Fruit fly (Drosophila melanogaster): Measurements from ENCODE around the gene Amt.
A peak's percentile ranks its signal among the peaks of the same experiment; 100 is the strongest.

The Amt gene

dm6 chr3R:15213362-15213989 lies 35.5 kb downstream of the Amt start, which contains the start of the genes CG6654 and CG4210 (continued):
- no peak for TF ChIP-seq unpg (GFP tag; optimal IDR thresholded peaks at IDR 0.05)
- TF ChIP-seq Ets97D (GFP tag; optimal IDR thresholded peaks at IDR 0.05): peak; percentile 44
- TF ChIP-seq wor (GFP tag; IDR thresholded peaks at IDR 0.05): no peak
- TF ChIP-seq ab (GFP tag; optimal IDR thresholded peaks at IDR 0.05): no peak
- peak; percentile 61 for TF ChIP-seq CG14710 (tag; optimal IDR thresholded peaks at IDR 0.05)
- TF ChIP-seq az2 (GFP tag; optimal IDR thresholded peaks at IDR 0.05): no peak
- no peak for TF ChIP-seq Atf6 (GFP tag; IDR thresholded peaks at IDR 0.05)
- TF ChIP-seq CG6272 (GFP tag; IDR thresholded peaks at IDR 0.05): no peak
- peak in 1 of 3 experiments; percentile 23 for TF ChIP-seq lola (GFP tag; optimal IDR thresholded peaks at IDR 0.05)
- TF ChIP-seq Gug (GFP tag; IDR thresholded peaks at IDR 0.05): no peak
- TF ChIP-seq CG17361 (GFP tag; IDR thresholded peaks at IDR 0.05): peak; percentile 33; the same call in 1 of the 3 replicates
- no peak for TF ChIP-seq crc (GFP tag; optimal IDR thresholded peaks at IDR 0.05)
- no peak for TF ChIP-seq bigmax (GFP tag; optimal IDR thresholded peaks at IDR 0.05)
- no peak for TF ChIP-seq disco-r (GFP tag; optimal IDR thresholded peaks at IDR 0.05)
- TF ChIP-seq Sry-β (GFP tag; optimal IDR thresholded peaks at IDR 0.05): peak; percentile 15
- TF ChIP-seq chm (GFP tag; IDR thresholded peaks at IDR 0.05): 0 out of 2 replicates have a peak, but pooled peaks have one; percentile 9
- peak; percentile 75 for TF ChIP-seq Doc3 (GFP tag; IDR thresholded peaks at IDR 0.05; ENCODE audit: partially characterized antibody)
- TF ChIP-seq slou (GFP tag; optimal IDR thresholded peaks at IDR 0.05): no peak
- no peak for TF ChIP-seq CG10565 (GFP tag; optimal IDR thresholded peaks at IDR 0.05)
- peak; percentile 44 for TF ChIP-seq Nf-YC (tag; optimal IDR thresholded peaks at IDR 0.05)
- no peak for TF ChIP-seq CG11093 (GFP tag; IDR thresholded peaks at IDR 0.05)
- TF ChIP-seq oc (tag; optimal IDR thresholded peaks at IDR 0.05): no peak
- no peak for TF ChIP-seq CG4707 (GFP tag; optimal IDR thresholded peaks at IDR 0.05)
- peak; percentile 66 for TF ChIP-seq MESR4 (GFP tag; optimal IDR thresholded peaks at IDR 0.05)
- TF ChIP-seq dati (GFP tag; IDR thresholded peaks at IDR 0.05): no peak
- no peak for TF ChIP-seq NC2β (GFP tag; optimal IDR thresholded peaks at IDR 0.05)
- no peak for TF ChIP-seq CG16863 (GFP tag; optimal IDR thresholded peaks at IDR 0.05)
- peak; percentile 77 for TF ChIP-seq CG34224 (GFP tag; IDR thresholded peaks at IDR 0.05; ENCODE audit: partially characterized antibody)
- no peak for TF ChIP-seq CG7839 (tag; optimal IDR thresholded peaks at IDR 0.05)
- no peak for TF ChIP-seq tio (GFP tag; optimal IDR thresholded peaks at IDR 0.05)
- peak; percentile 78 for TF ChIP-seq CG4617 (GFP tag; optimal IDR thresholded peaks at IDR 0.05; ENCODE audit: borderline replicate concordance)
- no peak for TF ChIP-seq shn (GFP tag; optimal IDR thresholded peaks at IDR 0.05)
- TF ChIP-seq CG3163 (GFP tag; optimal IDR thresholded peaks at IDR 0.05): no peak
- TF ChIP-seq grn (GFP tag; optimal IDR thresholded peaks at IDR 0.05): peak; percentile 88
- TF ChIP-seq Hmx (GFP tag; optimal IDR thresholded peaks at IDR 0.05): no peak
- no peak for TF ChIP-seq Dad (GFP tag; optimal IDR thresholded peaks at IDR 0.05)
- 0 out of 2 replicates have a peak, but pooled peaks have one; percentile 39 for TF ChIP-seq bbx (GFP tag; IDR thresholded peaks at IDR 0.05; ENCODE audit: partially characterized antibody)
- TF ChIP-seq HHEX (GFP tag; optimal IDR thresholded peaks at IDR 0.05): no peak
- no peak for TF ChIP-seq CG1024 (GFP tag; IDR thresholded peaks at IDR 0.05)
- peak; percentile 38 for TF ChIP-seq CG17829 (tag; optimal IDR thresholded peaks at IDR 0.05)
- TF ChIP-seq CG10274 (GFP tag; optimal IDR thresholded peaks at IDR 0.05): no peak
- no peak for TF ChIP-seq CG14050 (GFP tag; IDR thresholded peaks at IDR 0.05)
- peak; percentile 49 for TF ChIP-seq amos (GFP tag; IDR thresholded peaks at IDR 0.05; ENCODE audit: partially characterized antibody)
- TF ChIP-seq Tbp (GFP tag; optimal IDR thresholded peaks at IDR 0.05): no peak
- peak; percentile 83 for TF ChIP-seq CG13287 (GFP tag; IDR thresholded peaks at IDR 0.05; ENCODE audit: partially characterized antibody)
- TF ChIP-seq hkb (optimal IDR thresholded peaks at IDR 0.05): no peak
- TF ChIP-seq hkb (GFP tag; IDR thresholded peaks at IDR 0.05): no peak
- TF ChIP-seq Lim3 (GFP tag; IDR thresholded peaks at IDR 0.05): no peak
- TF ChIP-seq CG1603 (tag; optimal IDR thresholded peaks at IDR 0.05): peak; percentile 50
- no peak for TF ChIP-seq nau (GFP tag; optimal IDR thresholded peaks at IDR 0.05)

All from whole organism, embryonic.